Fruit fly (Drosophila melanogaster) whole organism, embryonic: ENCODE data around the gene Gyc89Da.

ENCODE experiments used
- ATbp ChIP-seq: fragments of 200-800 bp; sonication (Bioruptor generic); optimal IDR thresholded peaks from 2 replicates; lab custom pipeline; 2017; ENCODE audit warnings: missing biosample characterization, mild to moderate bottlenecking, missing genetic modification characterization, missing genetic modification reagents
- CG10147 ChIP-seq: fragments of 200-800 bp; sonication (Bioruptor generic); optimal IDR thresholded peaks from 2 replicates; lab custom pipeline; 2019; ENCODE audit warnings: missing biosample characterization, mild to moderate bottlenecking, missing genetic modification characterization, moderate library complexity
- CG11093 ChIP-seq: fragments of 200-800 bp; sonication (Bioruptor generic); IDR thresholded peaks from 3 replicates; pipeline ENCODE4 v1.3.6; 2022; ENCODE audit warnings: missing biosample characterization, missing genetic modification characterization
- CG12769 ChIP-seq: fragments of 200-800 bp; sonication (Bioruptor generic); optimal IDR thresholded peaks from 2 replicates; lab custom pipeline; 2019; ENCODE audit warnings: missing biosample characterization, mild to moderate bottlenecking, missing genetic modification characterization, moderate library complexity
- CG13424 ChIP-seq: fragments of 200-800 bp; sonication (Bioruptor generic); optimal IDR thresholded peaks from 2 replicates; lab custom pipeline; 2019; ENCODE audit warnings: missing biosample characterization, mild to moderate bottlenecking, missing genetic modification characterization, moderate library complexity
- CG13894 ChIP-seq: fragments of 200-800 bp; sonication (Bioruptor generic); optimal IDR thresholded peaks from 3 replicates; lab custom pipeline; 2018; ENCODE audit warnings: missing biosample characterization, mild to moderate bottlenecking, missing genetic modification characterization, moderate library complexity
- CG14050 ChIP-seq: fragments of 200-800 bp; sonication (Bioruptor generic); IDR thresholded peaks from 3 replicates; pipeline ENCODE4 v1.3.6; 2022; ENCODE audit warnings: missing biosample characterization, missing genetic modification characterization
- CG15601 ChIP-seq: fragments of 200-800 bp; sonication (Bioruptor generic); optimal IDR thresholded peaks from 3 replicates; lab custom pipeline; 2019; ENCODE audit warnings: missing biosample characterization, mild to moderate bottlenecking, missing genetic modification characterization, moderate library complexity
- CG17359 ChIP-seq: fragments of 200-800 bp; sonication (Bioruptor generic); optimal IDR thresholded peaks from 3 replicates; lab custom pipeline; 2018; ENCODE audit warnings: missing biosample characterization, mild to moderate bottlenecking, missing genetic modification characterization, moderate library complexity
- CG17568 ChIP-seq: fragments of 200-800 bp; sonication (Bioruptor generic); optimal IDR thresholded peaks from 2 replicates; lab custom pipeline; 2018; ENCODE audit warnings: missing biosample characterization, mild to moderate bottlenecking, missing genetic modification characterization, moderate library complexity
- CG2199 ChIP-seq: fragments of 200-800 bp; sonication (Bioruptor generic); IDR thresholded peaks from 3 replicates; pipeline ENCODE4 v1.3.6; 2022; ENCODE audit warnings: missing biosample characterization, missing genetic modification characterization
- CG30403 ChIP-seq: fragments of 200-800 bp; sonication (Bioruptor generic); optimal IDR thresholded peaks from 3 replicates; lab custom pipeline; 2016; ENCODE audit warnings: missing biosample characterization, missing genetic modification characterization
- CG31441 ChIP-seq: fragments of 200-800 bp; sonication (Bioruptor generic); IDR thresholded peaks from 2 replicates; pipeline ENCODE4 v1.3.6; 2022; ENCODE audit warnings: missing biosample characterization, missing genetic modification characterization
- CG4404 ChIP-seq: fragments of 200-800 bp; sonication (Bioruptor generic); IDR thresholded peaks from 2 replicates; pipeline ENCODE4 v1.3.6; 2022; ENCODE audit warnings: missing biosample characterization, missing genetic modification characterization
- CG4730 ChIP-seq: fragments of 200-800 bp; sonication (Bioruptor generic); IDR thresholded peaks from 2 replicates; pipeline ENCODE4 v1.3.6; 2022; ENCODE audit warnings: missing biosample characterization, missing genetic modification characterization
- CG5180 ChIP-seq: fragments of 200-800 bp; sonication (Bioruptor generic); optimal IDR thresholded peaks from 3 replicates; lab custom pipeline; 2017; ENCODE audit warnings: missing biosample characterization, missing genetic modification characterization, mild to moderate bottlenecking, moderate library complexity, missing genetic modification reagents
- CG7357 ChIP-seq: fragments of 200-800 bp; sonication (Bioruptor generic); IDR thresholded peaks from 3 replicates; pipeline ENCODE4 v1.3.6; 2022; ENCODE audit warnings: missing biosample characterization, missing genetic modification characterization
- CG7839 ChIP-seq: fragments of 200-800 bp; sonication (Bioruptor generic); optimal IDR thresholded peaks from 3 replicates; lab custom pipeline; 2018; ENCODE audit warnings: missing biosample characterization, mild to moderate bottlenecking, missing genetic modification characterization, moderate library complexity
- CG9437 ChIP-seq: fragments of 200-800 bp; sonication (Bioruptor generic); optimal IDR thresholded peaks from 2 replicates; lab custom pipeline; 2018; ENCODE audit warnings: missing biosample characterization, mild to moderate bottlenecking, missing genetic modification characterization
- Elba2 ChIP-seq: fragments of 200-800 bp; sonication (Bioruptor generic); optimal IDR thresholded peaks from 3 replicates; lab custom pipeline; 2016; ENCODE audit warnings: missing biosample characterization, missing genetic modification characterization
- Ets97D ChIP-seq: fragments of 200-800 bp; sonication (Bioruptor generic); optimal IDR thresholded peaks from 3 replicates; lab custom pipeline; 2016; ENCODE audit warnings: missing biosample characterization, missing genetic modification characterization
- HLH54F ChIP-seq: fragments of 200-800 bp; sonication (Bioruptor generic); optimal IDR thresholded peaks from 3 replicates; lab custom pipeline; 2016; ENCODE audit warnings: missing biosample characterization, missing genetic modification characterization
- HLHmδ ChIP-seq: fragments of 200-800 bp; sonication (Bioruptor generic); optimal IDR thresholded peaks from 2 replicates; lab custom pipeline; 2018; ENCODE audit warnings: missing biosample characterization, mild to moderate bottlenecking, missing genetic modification characterization, moderate library complexity
- Hmx ChIP-seq: fragments of 200-800 bp; sonication (Bioruptor generic); optimal IDR thresholded peaks from 2 replicates; lab custom pipeline; 2016; ENCODE audit warnings: missing biosample characterization, missing genetic modification characterization
- Hr51 ChIP-seq, 2 experiments: fragments of 200-800 bp; sonication (Bioruptor generic); optimal IDR thresholded peaks; 2 replicates in 1 of 2; 3 replicates in 1 of 2; lab custom pipeline; 2016 to 2018; ENCODE audit warnings: missing biosample characterization in 2 of 2, missing genetic modification characterization in 2 of 2, mild to moderate bottlenecking in 1 of 2, moderate library complexity in 1 of 2
- Mad ChIP-seq: fragments of 200-800 bp; sonication (Bioruptor generic); optimal IDR thresholded peaks from 2 replicates; lab custom pipeline; 2016; ENCODE audit warnings: missing biosample characterization, missing genetic modification characterization
- Pdp1 ChIP-seq, 2 experiments: fragments of 200-800 bp; sonication (Bioruptor generic); optimal IDR thresholded peaks; 3 replicates each; lab custom pipeline; 2016; ENCODE audit warnings: missing biosample characterization in 2 of 2, missing genetic modification characterization in 2 of 2, mild to moderate bottlenecking in 1 of 2, moderate library complexity in 1 of 2
- Sry-δ ChIP-seq: fragments of 200-800 bp; sonication (Bioruptor generic); optimal IDR thresholded peaks from 2 replicates; lab custom pipeline; 2016; ENCODE audit warnings: missing biosample characterization, missing genetic modification characterization
- Stat92E ChIP-seq, 3 experiments: fragments of >200 bp in 2 of 3; fragments of 200-800 bp in 1 of 3; sonication (Bioruptor generic) in 1 of 3; optimal IDR thresholded peaks; 2 replicates each; lab custom pipeline; 2017 to 2019; ENCODE audit warnings: missing biosample characterization in 3 of 3, missing genetic modification characterization in 3 of 3, mild to moderate bottlenecking in 1 of 3, moderate library complexity in 1 of 3
- Xbp1 ChIP-seq: fragments of 200-800 bp; sonication (Bioruptor generic); optimal IDR thresholded peaks from 3 replicates; lab custom pipeline; 2016; ENCODE audit warnings: missing biosample characterization, mild to moderate bottlenecking, missing genetic modification characterization
- ap ChIP-seq: fragments of 200-800 bp; sonication (Bioruptor generic); IDR thresholded peaks from 2 replicates; pipeline ENCODE4 v1.3.6; 2022; ENCODE audit warnings: missing biosample characterization, missing genetic modification characterization
- bcd ChIP-seq: fragments of 200-800 bp; sonication (Bioruptor generic); optimal IDR thresholded peaks from 2 replicates; lab custom pipeline; 2017; ENCODE audit warnings: missing biosample characterization, mild to moderate bottlenecking, missing genetic modification characterization
- corto ChIP-seq: fragments of 200-800 bp; sonication (Bioruptor generic); optimal IDR thresholded peaks from 2 replicates; lab custom pipeline; 2016; ENCODE audit warnings: missing biosample characterization, mild to moderate bottlenecking, missing genetic modification characterization, moderate library complexity
- dpn ChIP-seq, 2 experiments: fragments of 200-800 bp; sonication (Bioruptor generic); optimal IDR thresholded peaks; 3 replicates each; lab custom pipeline; 2016; ENCODE audit warnings: missing biosample characterization in 2 of 2, missing genetic modification characterization in 2 of 2
- dysf ChIP-seq: fragments of 200-800 bp; sonication (Bioruptor generic); IDR thresholded peaks from 3 replicates; pipeline ENCODE4 v1.3.6; 2022; ENCODE audit warnings: missing biosample characterization, missing genetic modification characterization
- fd64A ChIP-seq: fragments of 200-800 bp; sonication (Bioruptor generic); optimal IDR thresholded peaks from 3 replicates; lab custom pipeline; 2018; ENCODE audit warnings: missing biosample characterization, mild to moderate bottlenecking, missing genetic modification characterization
- hkb ChIP-seq, 2 experiments: fragments of 200-800 bp in 1 of 2; fragments of >200 bp in 1 of 2; sonication (Bioruptor generic) in 1 of 2; IDR thresholded peaks in 1 of 2; optimal IDR thresholded peaks in 1 of 2; 2 replicates each; pipeline versions ENCODE4 v1.3.6 to Lab custom; 2017 to 2022; ENCODE audit warnings: missing biosample characterization in 1 of 2, missing genetic modification characterization in 1 of 2
- nmo ChIP-seq: fragments of 200-800 bp; sonication (Bioruptor generic); optimal IDR thresholded peaks from 2 replicates; lab custom pipeline; 2018; ENCODE audit warnings: missing biosample characterization, mild to moderate bottlenecking, missing genetic modification characterization, moderate library complexity
- otp ChIP-seq: fragments of 200-800 bp; sonication (Bioruptor generic); IDR thresholded peaks from 3 replicates; pipeline ENCODE4, ENCODE4 v1.3.6; 2022; ENCODE audit warnings: missing biosample characterization, missing genetic modification characterization
- row ChIP-seq: fragments of 200-800 bp; sonication (Bioruptor generic); IDR thresholded peaks from 3 replicates; pipeline ENCODE4 v1.3.6; 2022; ENCODE audit warnings: missing biosample characterization, missing genetic modification characterization
- sens ChIP-seq: fragments of 200-800 bp; sonication (Bioruptor generic); peaks from one replicate; lab custom pipeline; 2016; ENCODE audit warnings: missing biosample characterization, missing genetic modification characterization
- ssp ChIP-seq: fragments of 200-800 bp; sonication (Bioruptor generic); IDR thresholded peaks from 2 replicates; pipeline ENCODE4 v1.3.6; 2022; ENCODE audit warnings: missing biosample characterization, missing genetic modification characterization
- tin ChIP-seq: fragments of 200-800 bp; sonication (Bioruptor generic); optimal IDR thresholded peaks from 3 replicates; lab custom pipeline; 2016; ENCODE audit warnings: missing biosample characterization, missing genetic modification characterization
- tna ChIP-seq: fragments of 200-800 bp; sonication (Bioruptor generic); IDR thresholded peaks from 2 replicates; pipeline ENCODE4 v1.3.6; 2022; ENCODE audit warnings: missing biosample characterization, missing genetic modification characterization; ENCODE audit not compliant: partially characterized antibody
- wdn ChIP-seq: fragments of 200-800 bp; sonication (Bioruptor generic); IDR thresholded peaks from 2 replicates; pipeline ENCODE4 v1.3.6; 2022; ENCODE audit warnings: missing biosample characterization, missing genetic modification characterization

Gyc89Da gene

DNA sequence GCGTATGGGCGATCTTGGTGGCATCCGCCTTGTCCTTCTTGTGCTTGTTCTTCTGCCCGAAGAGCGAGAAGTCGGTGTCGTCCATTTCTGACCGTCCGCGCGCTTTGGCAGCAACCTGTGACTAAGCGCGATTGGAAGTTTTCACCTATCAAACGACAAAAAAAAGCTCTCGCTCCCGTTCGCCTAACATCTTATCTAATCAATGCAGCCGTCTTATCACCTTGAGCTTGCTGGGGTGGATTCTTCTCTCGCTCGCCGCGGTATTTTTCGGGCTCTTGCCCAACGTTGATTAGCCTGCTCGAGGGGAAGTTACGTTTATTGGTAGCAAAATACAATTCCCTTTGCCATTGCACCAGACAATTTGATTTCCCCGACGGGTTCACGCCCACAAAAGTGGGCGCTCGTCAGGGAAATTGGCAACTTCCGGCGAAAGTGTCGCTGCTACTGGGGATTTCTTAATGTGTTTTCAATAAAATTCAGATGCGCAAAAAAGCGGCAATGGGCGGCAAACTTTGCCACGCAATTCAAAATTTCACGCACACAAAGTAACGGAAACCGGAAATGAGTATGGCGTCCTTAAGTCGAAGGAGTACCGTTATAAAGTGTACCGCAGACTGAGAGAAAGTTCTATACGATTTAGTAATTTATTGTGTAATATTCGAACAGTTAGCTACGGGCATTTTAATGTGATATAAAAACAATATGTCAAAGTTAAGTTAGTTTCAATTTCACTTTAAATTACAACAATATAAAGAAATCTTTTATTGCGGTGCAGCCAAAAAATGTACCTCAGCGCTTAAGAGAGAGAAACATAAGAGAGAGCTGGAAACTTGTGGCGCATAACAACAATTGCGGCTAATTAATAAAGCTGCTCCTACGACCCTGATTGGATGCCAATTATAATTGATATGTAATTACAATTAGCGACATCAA lies 28.8 kb downstream of the Gyc89Da start, which contains the start of gene Decay (continued):
- no peak for TF ChIP-seq CG10147 (GFP tag; lab: Kevin White, UChicago)
- no peak for TF ChIP-seq ap (GFP tag; lab: Robert Waterston, UW)
- no peak for TF ChIP-seq CG4730 (GFP tag; lab: Robert Waterston, UW)
- TF ChIP-seq CG14050 (GFP tag; lab: Robert Waterston, UW): no peak
- TF ChIP-seq CG31441 (GFP tag; lab: Robert Waterston, UW): no peak
- TF ChIP-seq wdn (GFP tag; lab: Robert Waterston, UW): no peak
- no peak for TF ChIP-seq CG9437 (GFP tag; lab: Kevin White, UChicago)
- TF ChIP-seq tna (GFP tag; lab: Robert Waterston, UW): no peak
- TF ChIP-seq ATbp (GFP tag; lab: Kevin White, UChicago): no peak
- TF ChIP-seq dpn (GFP tag; optimal IDR thresholded peaks at IDR 0.05; lab: Kevin White, UChicago): no peak
- peak; percentile 41 for TF ChIP-seq Ets97D
- peak; percentile 2 for TF ChIP-seq Xbp1 (GFP tag; lab: Kevin White, UChicago)
- TF ChIP-seq row: peak; percentile 23; the same call in 1 of the 3 replicates
- TF ChIP-seq, all 482 proteins: peak for 34

dm6 chr3R:16502595-16503305 lies 30.3 kb downstream of the Gyc89Da start, which contains the start of gene CG42342:
CG42342 (plus strand) TSS chr3R:16502770.
- TF ChIP-seq fd64A (GFP tag; lab: Kevin White, UChicago) (no peak), CG5180 (GFP tag; lab: Kevin White, UChicago) (peak; percentile 99), CG17568 (no peak), CG11093 (no peak), tin (GFP tag; lab: Kevin White, UChicago) (no peak), CG7357 (GFP tag; lab: Robert Waterston, UW) (no peak), dysf (GFP tag; lab: Robert Waterston, UW) (no peak), CG13894 (peak; percentile 7), HLHmδ (GFP tag; lab: Kevin White, UChicago) (no peak), CG7839 (tag; lab: Kevin White, UChicago) (no peak), Mad (GFP tag; lab: Kevin White, UChicago) (no peak), Elba2 (GFP tag; lab: Kevin White, UChicago) (no peak), CG17359 (no peak), otp (GFP tag; lab: Robert Waterston, UW) (0 out of 3 replicates have a peak, but pooled peaks have one; percentile 14), Hr51 (GFP tag; optimal IDR thresholded peaks at IDR 0.05; lab: Kevin White, UChicago) (no peak), ATbp (GFP tag; lab: Kevin White, UChicago) (no peak), CG2199 (GFP tag; lab: Robert Waterston, UW) (0 out of 3 replicates have a peak, but pooled peaks have one; percentile 12), Hmx (GFP tag; lab: Kevin White, UChicago) (no peak), ssp (GFP tag; lab: Robert Waterston, UW) (no peak), Stat92E (GFP tag; optimal IDR thresholded peaks at IDR 0.05; lab: Kevin White, UChicago) (no peak), CG4404 (no peak), nmo (GFP tag; lab: Kevin White, UChicago) (no peak), CG15601 (tag; lab: Kevin White, UChicago) (no peak), corto (GFP tag; lab: Kevin White, UChicago) (no peak), CG30403 (no peak), CG12769 (no peak), bcd (GFP tag; lab: Kevin White, UChicago) (no peak), CG13424 (tag; lab: Kevin White, UChicago) (no peak), hkb (optimal IDR thresholded peaks at IDR 0.05; lab: Kevin White, UChicago) (no peak), hkb (GFP tag; IDR thresholded peaks at IDR 0.05; lab: Robert Waterston, UW) (0 out of 2 replicates have a peak, but pooled peaks have one; percentile 10), Sry-δ (no peak), Pdp1 (GFP tag; optimal IDR thresholded peaks at IDR 0.05; lab: Kevin White, UChicago) (no peak), sens (GFP tag; lab: Kevin White, UChicago) (peak; percentile 80), HLH54F (GFP tag; lab: Kevin White, UChicago) (no peak)
